Fruit fly (Drosophila melanogaster): ENCODE results near the gene CG5478.

DNA sequence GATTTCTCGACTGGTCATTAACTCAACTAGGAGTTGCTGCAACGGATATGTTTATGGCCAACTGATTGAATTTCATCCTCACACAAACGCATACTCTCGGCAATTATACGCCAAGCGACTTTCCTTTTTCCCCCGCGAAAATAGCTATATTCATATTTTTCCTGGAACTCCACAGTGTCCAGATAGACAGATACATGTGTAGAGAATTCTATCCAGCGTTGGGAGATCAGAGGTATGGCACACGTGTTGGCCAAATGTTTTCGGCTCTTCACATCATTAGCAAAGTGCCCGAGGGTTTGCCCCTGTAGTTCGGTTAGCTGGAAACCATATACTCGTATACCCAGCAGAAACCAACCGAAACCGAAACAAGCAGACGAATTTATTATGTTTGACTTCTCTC lies 11.8 kb downstream of the CG5478 start:
- TF ChIP-seq vri (GFP tag; optimal IDR thresholded peaks at IDR 0.05) (no peak), ss (GFP tag; optimal IDR thresholded peaks at IDR 0.05) (no peak), CG6808 (GFP tag; optimal IDR thresholded peaks at IDR 0.05) (no peak), salr (GFP tag; optimal IDR thresholded peaks at IDR 0.05) (no peak), OdsH (GFP tag; optimal IDR thresholded peaks at IDR 0.05) (no peak), CG8319 (GFP tag; optimal IDR thresholded peaks at IDR 0.05) (no peak), Hr38 (GFP tag; optimal IDR thresholded peaks at IDR 0.05) (no peak), Hr4 (GFP tag; optimal IDR thresholded peaks at IDR 0.05) (no peak), CG15336 (GFP tag; IDR thresholded peaks at IDR 0.05) (no peak), Eip75B (GFP tag; optimal IDR thresholded peaks at IDR 0.05) (no peak), CG16779 (tag; optimal IDR thresholded peaks at IDR 0.05) (no peak), CG6792 (GFP tag; optimal IDR thresholded peaks at IDR 0.05) (no peak), dac (GFP tag; optimal IDR thresholded peaks at IDR 0.05) (no peak), Lpt (GFP tag; optimal IDR thresholded peaks at IDR 0.05) (no peak)
